Worm (Caenorhabditis elegans) whole organism, L4 larva: ENCODE measurements around the gene mak-1.

Experiments
- T26A8.4 ChIP-seq: fragments of 200-800 bp; sonication (Bioruptor generic); IDR thresholded peaks from 2 replicates; pipeline ENCODE4 v1.3.6; 2022; ENCODE audit warnings: missing genetic modification characterization, missing compliant biosample characterization
- ZK546.5 ChIP-seq, 2 experiments: sonication (generic microtip); optimal IDR thresholded peaks; 2 replicates each; lab custom pipeline; 2017; ENCODE audit warnings: missing biosample characterization in 2 of 2, missing genetic modification characterization in 2 of 2
- aly-2 ChIP-seq: sonication (generic microtip); optimal IDR thresholded peaks from 2 replicates; lab custom pipeline; 2018; ENCODE audit warnings: missing biosample characterization, missing genetic modification characterization
- attf-4 ChIP-seq: sonication (generic microtip); optimal IDR thresholded peaks from 3 replicates; lab custom pipeline; 2017; ENCODE audit warnings: missing biosample characterization, missing genetic modification characterization
- ceh-82 ChIP-seq: sonication (generic microtip); optimal IDR thresholded peaks from 2 replicates; lab custom pipeline; 2017; ENCODE audit warnings: missing biosample characterization, missing genetic modification characterization
- dpl-1 ChIP-seq: fragments of 150-350 bp; optimal IDR thresholded peaks from 2 replicates; lab custom pipeline; 2014; ENCODE audit warnings: missing biosample characterization, missing genetic modification reagents, missing genetic modification characterization
- egl-43 ChIP-seq: fragments of 200-800 bp; sonication (Bioruptor generic); IDR thresholded peaks from 2 replicates; pipeline ENCODE4 v1.3.6; 2022; ENCODE audit warnings: missing genetic modification reagents, missing genetic modification characterization, missing compliant biosample characterization
- mdl-1 ChIP-seq, 2 experiments: fragments of 150-350 bp in 1 of 2; sonication (generic microtip) in 1 of 2; optimal IDR thresholded peaks; 2 replicates each; lab custom pipeline; 2014 to 2017; ENCODE audit warnings: missing biosample characterization in 2 of 2, missing genetic modification characterization in 2 of 2
- nhr-10 ChIP-seq: fragments of 150-350 bp; optimal IDR thresholded peaks from 2 replicates; lab custom pipeline; 2014; ENCODE audit warnings: missing biosample characterization, missing genetic modification characterization
- nhr-111 ChIP-seq: fragments of 200-800 bp; sonication (Bioruptor generic); optimal IDR thresholded peaks from 2 replicates; lab custom pipeline; 2018; ENCODE audit warnings: mild to moderate bottlenecking, missing genetic modification characterization, missing compliant biosample characterization
- nhr-25 ChIP-seq: sonication (generic microtip); optimal IDR thresholded peaks from 2 replicates; lab custom pipeline; 2017; ENCODE audit warnings: missing genetic modification characterization, mild to moderate bottlenecking, missing compliant biosample characterization, antibody characterized with exemption, moderate library complexity, borderline replicate concordance; ENCODE audit not compliant: insufficient read depth
- unc-62 ChIP-seq, 3 experiments: fragments of 150-350 bp in 1 of 3; sonication (generic microtip); optimal IDR thresholded peaks in 2 of 3; peaks in 1 of 3; 1 replicate in 1 of 3; 2 replicates in 2 of 3; lab custom pipeline; 2014 to 2017; ENCODE audit warnings: missing biosample characterization in 3 of 3, missing genetic modification characterization in 3 of 3, missing genetic modification reagents in 3 of 3, missing genotype in 1 of 3

ce11 chrII:8794072-8794471, 50.2 kb downstream of the mak-1 start, which contains the start of gene F07H5.7:
- TF ChIP-seq aly-2 (tag; lab: Kevin White, UChicago), result no peak
- TF ChIP-seq nhr-111 (GFP tag; lab: Kevin White, UChicago), result no peak
- TF ChIP-seq ceh-82 (tag; lab: Kevin White, UChicago), result no peak
- no peak for TF ChIP-seq unc-62 (GFP tag; optimal IDR thresholded peaks at IDR 0.05 in 1 of 2; lab: Kevin White, UChicago)
- no peak for TF ChIP-seq unc-62 (tag; optimal IDR thresholded peaks at IDR 0.05; lab: Kevin White, UChicago)
- TF ChIP-seq nhr-10 (tag; lab: Kevin White, UChicago), result no peak
- TF ChIP-seq ZK546.5 (tag; optimal IDR thresholded peaks at IDR 0.05; lab: Kevin White, UChicago), result no peak
- TF ChIP-seq T26A8.4 (GFP tag; lab: Robert Waterston, UW), result no peak
- TF ChIP-seq egl-43, result no peak
- TF ChIP-seq dpl-1 (GFP tag; lab: Kevin White, UChicago), result no peak
- no peak for TF ChIP-seq attf-4 (tag; lab: Kevin White, UChicago)
- no peak for TF ChIP-seq nhr-25 (tag; lab: Kevin White, UChicago)
- TF ChIP-seq mdl-1 (tag; optimal IDR thresholded peaks at IDR 0.05; lab: Kevin White, UChicago), result no peak
